Fruit fly (Drosophila melanogaster): Measurements from ENCODE around the gene RpL27A.

The RpL27A gene

dm6 chr2L:4458119-4459056 is at the start of gene RpL27A:
TSS of gene RpL27A (minus strand) at chr2L:4458364.
- TF ChIP-seq CG12768 (GFP tag; optimal IDR thresholded peaks at IDR 0.05) (peak; percentile 60), Clk (GFP tag; optimal IDR thresholded peaks at IDR 0.05) (peak; percentile 30), cnc (optimal IDR thresholded peaks at IDR 0.05) (no peak), CG11617 (GFP tag; optimal IDR thresholded peaks at IDR 0.05) (peak; percentile 88), toe (GFP tag; optimal IDR thresholded peaks at IDR 0.05) (peak; percentile 68), pad (GFP tag; optimal IDR thresholded peaks at IDR 0.05) (peak; percentile 51), CG5204 (GFP tag; optimal IDR thresholded peaks at IDR 0.05) (no peak), Crg-1 (GFP tag; optimal IDR thresholded peaks at IDR 0.05) (peak; percentile 70), CG7101 (tag; optimal IDR thresholded peaks at IDR 0.05) (peak; percentile 85), CG33017 (tag; optimal IDR thresholded peaks at IDR 0.05) (peak; percentile 61), tj (GFP tag; optimal IDR thresholded peaks at IDR 0.05) (peak; percentile 54), CG1620 (GFP tag; optimal IDR thresholded peaks at IDR 0.05) (peak; percentile 68), kay (GFP tag; ENCODE audit: borderline replicate concordance) (no peak), bab1 (GFP tag; optimal IDR thresholded peaks at IDR 0.05) (peak; percentile 81), Hr96 (GFP tag; optimal IDR thresholded peaks at IDR 0.05) (peak; percentile 77), CG14711 (tag; optimal IDR thresholded peaks at IDR 0.05) (peak; percentile 53), cic (GFP tag; optimal IDR thresholded peaks at IDR 0.05) (peak; percentile 65), Mnt (GFP tag; optimal IDR thresholded peaks at IDR 0.05) (peak; percentile 93), ovo (GFP tag; optimal IDR thresholded peaks at IDR 0.05) (peak; percentile 72), CG7045 (GFP tag; optimal IDR thresholded peaks at IDR 0.05) (peak; percentile 74)

DNA sequence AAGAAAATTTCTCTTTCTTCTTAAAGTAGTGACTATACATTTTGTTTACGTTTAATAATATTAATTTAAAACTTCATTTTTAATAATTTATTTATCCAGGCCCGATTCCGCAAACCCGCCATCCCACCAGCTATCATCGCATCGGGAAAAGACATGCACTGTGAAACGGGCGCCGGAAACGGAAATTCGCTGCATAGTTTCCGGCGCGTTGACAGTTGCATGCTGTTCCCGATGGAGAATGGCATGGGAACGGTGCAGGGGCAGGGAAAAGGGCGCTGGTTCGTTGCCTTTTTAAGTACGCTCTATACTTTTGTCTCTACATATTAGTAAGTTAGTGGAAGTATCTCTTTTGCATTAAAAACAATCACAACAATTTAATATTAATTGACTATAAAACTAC is 19.8 kb upstream of the RpL27A start:
- no peak for TF ChIP-seq CG7045 (GFP tag; optimal IDR thresholded peaks at IDR 0.05)
- no peak for TF ChIP-seq cic (GFP tag; optimal IDR thresholded peaks at IDR 0.05)
- no peak for TF ChIP-seq cnc (optimal IDR thresholded peaks at IDR 0.05)
- no peak for TF ChIP-seq CG1620 (GFP tag; optimal IDR thresholded peaks at IDR 0.05)
- no peak for TF ChIP-seq bab1 (GFP tag; optimal IDR thresholded peaks at IDR 0.05)
- no peak for TF ChIP-seq kay (GFP tag; ENCODE audit: borderline replicate concordance)
- TF ChIP-seq Mnt (GFP tag; optimal IDR thresholded peaks at IDR 0.05): no peak
- no peak for TF ChIP-seq CG7101 (tag; optimal IDR thresholded peaks at IDR 0.05)
- no peak for TF ChIP-seq Hr96 (GFP tag; optimal IDR thresholded peaks at IDR 0.05)
- no peak for TF ChIP-seq tj (GFP tag; optimal IDR thresholded peaks at IDR 0.05)
- TF ChIP-seq CG12768 (GFP tag; optimal IDR thresholded peaks at IDR 0.05): no peak
- no peak for TF ChIP-seq pad (GFP tag; optimal IDR thresholded peaks at IDR 0.05)

DNA sequence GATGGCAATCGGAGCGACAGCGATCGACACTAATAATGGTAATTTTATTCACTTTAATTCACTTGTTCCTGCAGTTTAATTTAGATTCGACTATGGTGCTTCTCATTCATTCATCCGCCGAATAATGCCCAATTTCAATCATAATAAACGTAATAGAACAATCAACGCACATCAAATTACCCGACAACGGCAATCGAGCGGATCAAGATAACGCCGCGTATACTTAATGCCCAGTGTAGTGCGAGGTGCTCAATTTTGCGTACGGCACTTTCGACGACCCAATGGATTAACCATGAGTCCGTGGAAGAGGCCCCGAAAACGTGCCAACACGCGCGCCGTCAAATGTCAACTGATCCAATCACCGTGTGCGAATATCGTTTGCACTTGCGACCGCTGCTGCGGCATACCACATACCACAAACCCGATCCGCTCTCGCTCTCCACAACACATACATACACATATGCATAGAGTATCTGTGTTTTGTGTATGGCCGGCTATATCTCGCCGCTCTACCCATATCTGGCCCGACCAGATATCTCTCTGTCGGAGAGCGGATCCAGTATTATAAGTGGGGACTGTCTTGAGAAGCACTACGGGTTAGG is 18.6 kb upstream of the RpL27A start, which contains the start of gene ine:
Gene ine, minus strand, starts transcription at position 351 of the 602 bp plus-strand sequence.
- no peak for TF ChIP-seq Crg-1 (GFP tag; optimal IDR thresholded peaks at IDR 0.05)
- TF ChIP-seq CG14711 (tag; optimal IDR thresholded peaks at IDR 0.05): no peak
- peak; percentile 1 for TF ChIP-seq Mnt (GFP tag; optimal IDR thresholded peaks at IDR 0.05)
- TF ChIP-seq CG11617 (GFP tag; optimal IDR thresholded peaks at IDR 0.05): no peak

DNA sequence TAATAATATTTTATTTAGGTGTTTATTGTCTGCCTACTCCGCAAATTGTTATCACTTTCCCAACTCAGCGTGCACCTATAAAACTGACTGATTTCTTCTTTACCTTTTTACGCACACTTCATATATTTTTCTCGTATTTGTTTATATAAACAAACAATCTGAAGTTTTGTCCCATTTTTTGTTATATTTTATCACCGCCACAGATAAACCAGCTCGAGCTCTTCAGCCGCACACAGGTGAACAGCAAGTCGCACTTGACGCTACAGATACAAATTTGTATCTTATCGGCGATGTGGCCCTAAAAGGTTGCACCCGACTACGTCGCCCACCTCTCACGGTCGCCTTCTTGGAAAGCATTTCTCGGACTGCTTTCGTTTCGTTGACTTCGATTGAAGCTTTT is 17.3 kb upstream of the RpL27A start:
- peak; percentile 7 for TF ChIP-seq CG11617 (GFP tag; optimal IDR thresholded peaks at IDR 0.05)
- TF ChIP-seq Mnt (GFP tag; optimal IDR thresholded peaks at IDR 0.05): no peak
- peak; percentile 8 for TF ChIP-seq CG12768 (GFP tag; optimal IDR thresholded peaks at IDR 0.05)
- TF ChIP-seq cic (GFP tag; optimal IDR thresholded peaks at IDR 0.05): peak; percentile 21

DNA sequence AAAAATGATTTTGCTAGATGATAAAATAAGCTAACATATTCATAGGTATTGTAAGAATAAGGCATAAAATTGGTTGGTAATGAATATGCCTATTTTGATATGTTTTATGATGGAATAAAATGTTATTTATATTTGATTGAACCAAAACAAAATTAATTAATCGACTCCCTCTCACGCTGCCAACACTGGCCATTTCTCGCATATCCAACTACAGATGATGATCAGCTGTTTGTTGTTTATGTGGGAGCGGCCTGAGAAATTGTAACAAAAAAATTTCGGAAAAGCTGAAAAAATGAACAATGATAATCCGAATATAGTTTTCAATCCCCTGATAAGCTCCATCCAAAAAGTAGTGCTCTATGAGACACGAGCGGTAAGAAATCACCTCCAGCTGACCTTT is 6.8 kb upstream of the RpL27A start, which contains the start of gene FIG4:
Gene FIG4, plus strand, starts transcription at position 229 of the 400 bp plus-strand sequence.
- TF ChIP-seq bab1 (GFP tag; optimal IDR thresholded peaks at IDR 0.05) (peak; percentile 59), cnc (optimal IDR thresholded peaks at IDR 0.05) (no peak)

dm6 chr2L:4463323-4463722 is 5.2 kb upstream of the RpL27A start, which contains the start of the genes CG15443 and Paris:
TSS of gene CG15443 (minus strand) at chr2L:4463447.
TSS of gene Paris (plus strand) at chr2L:4463611.
- TF ChIP-seq Crg-1 (GFP tag; optimal IDR thresholded peaks at IDR 0.05): peak; percentile 34
- TF ChIP-seq pad (GFP tag; optimal IDR thresholded peaks at IDR 0.05): no peak

DNA sequence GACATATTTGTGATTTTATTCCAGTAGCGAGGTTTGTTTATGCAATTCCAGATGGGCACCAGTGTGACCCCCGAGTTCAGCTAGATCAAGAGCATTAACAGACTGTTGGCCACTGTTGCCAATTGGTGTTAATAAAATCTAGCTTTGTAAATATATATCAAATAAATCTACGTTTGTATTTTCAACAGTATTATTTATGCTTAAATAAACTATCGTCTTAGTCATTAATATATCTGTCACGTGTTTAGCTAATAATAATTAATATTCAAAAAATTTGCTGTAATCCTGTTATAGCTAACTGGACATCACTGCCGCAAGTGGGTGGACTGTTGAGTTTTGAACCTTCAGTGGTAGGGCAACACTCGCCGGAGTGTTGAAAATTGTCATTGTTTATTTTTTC is 1.4 kb upstream of the RpL27A start, which contains the start of the genes mRpL27 and CG15435:
Gene mRpL27, minus strand, starts transcription at position 96 of the 400 bp plus-strand sequence.
Gene CG15435, plus strand, starts transcription at position 187 of the 400 bp plus-strand sequence.
- TF ChIP-seq cic (GFP tag; optimal IDR thresholded peaks at IDR 0.05): peak; percentile 20
- TF ChIP-seq ovo (GFP tag; optimal IDR thresholded peaks at IDR 0.05): no peak
- peak; percentile 54 for TF ChIP-seq Hr96 (GFP tag; optimal IDR thresholded peaks at IDR 0.05)
- TF ChIP-seq bab1 (GFP tag; optimal IDR thresholded peaks at IDR 0.05): peak; percentile 49
- TF ChIP-seq CG33017 (tag; optimal IDR thresholded peaks at IDR 0.05): peak; percentile 2
- peak; percentile 61 for TF ChIP-seq toe (GFP tag; optimal IDR thresholded peaks at IDR 0.05)
- TF ChIP-seq CG7045 (GFP tag; optimal IDR thresholded peaks at IDR 0.05): peak; percentile 26
- TF ChIP-seq Mnt (GFP tag; optimal IDR thresholded peaks at IDR 0.05): peak; percentile 66
- TF ChIP-seq CG7101 (tag; optimal IDR thresholded peaks at IDR 0.05): peak; percentile 41
- peak; percentile 10 for TF ChIP-seq tj (GFP tag; optimal IDR thresholded peaks at IDR 0.05)
- peak; percentile 31 for TF ChIP-seq pad (GFP tag; optimal IDR thresholded peaks at IDR 0.05)
- peak; percentile 74 for TF ChIP-seq CG12768 (GFP tag; optimal IDR thresholded peaks at IDR 0.05)
- peak; percentile 42 for TF ChIP-seq CG11617 (GFP tag; optimal IDR thresholded peaks at IDR 0.05)
- peak; percentile 50 for TF ChIP-seq CG1620 (GFP tag; optimal IDR thresholded peaks at IDR 0.05)
- no peak for TF ChIP-seq CG5204 (GFP tag; optimal IDR thresholded peaks at IDR 0.05)
- TF ChIP-seq CG14711 (tag; optimal IDR thresholded peaks at IDR 0.05): peak; percentile 81
- no peak for TF ChIP-seq cnc (optimal IDR thresholded peaks at IDR 0.05)
- no peak for TF ChIP-seq kay (GFP tag; ENCODE audit: borderline replicate concordance)
- no peak for TF ChIP-seq Crg-1 (GFP tag; optimal IDR thresholded peaks at IDR 0.05)
- TF ChIP-seq Clk (GFP tag; optimal IDR thresholded peaks at IDR 0.05): no peak
